Worm (Caenorhabditis elegans): ENCODE data around the gene sre-20.

DNA sequence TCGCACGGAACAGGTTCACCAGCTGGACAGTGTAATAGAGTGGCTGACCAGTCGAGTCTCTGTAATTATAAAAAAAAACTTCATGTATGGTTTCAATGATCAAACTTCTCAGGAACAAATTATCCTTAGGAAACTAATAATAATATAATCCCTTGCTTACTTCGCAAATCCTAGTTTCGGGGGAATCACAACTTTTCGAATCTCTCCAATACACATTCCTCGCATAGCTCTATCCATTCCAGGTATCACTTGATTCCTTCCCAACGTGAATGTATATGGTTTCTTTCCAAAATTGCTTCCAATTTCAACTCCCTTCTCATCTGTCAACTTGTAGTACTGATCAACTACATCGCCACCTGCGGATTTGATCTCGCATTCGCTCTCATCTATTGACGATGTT is 1.6 kb upstream of the sre-20 start:
- TF ChIP-seq flt-1 (GFP tag; IDR thresholded peaks at IDR 0.05) = no peak
- TF ChIP-seq ama-1 (optimal IDR thresholded peaks at IDR 0.05) = no peak
- TF ChIP-seq B0310.2 (tag; optimal IDR thresholded peaks at IDR 0.05) = no peak
- TF ChIP-seq hmg-4 (GFP tag; optimal IDR thresholded peaks at IDR 0.05) = no peak
- TF ChIP-seq ceh-13 (GFP tag; optimal IDR thresholded peaks at IDR 0.05) = no peak
- no peak for TF ChIP-seq aly-1 (tag; optimal IDR thresholded peaks at IDR 0.05)
- no peak for TF ChIP-seq pes-1 (GFP tag; IDR thresholded peaks at IDR 0.05)
- no peak for TF ChIP-seq sea-1 (GFP tag; conservative IDR thresholded peaks at IDR 0.05)
- TF ChIP-seq ceh-36 (tag; optimal IDR thresholded peaks at IDR 0.05) = no peak
- no peak for TF ChIP-seq tra-4 (tag; optimal IDR thresholded peaks at IDR 0.05)
